Fruit fly (Drosophila melanogaster): ENCODE results near the gene Rpn3.
A peak's percentile ranks its signal among the peaks of the same experiment; 100 is the strongest.

Gene Rpn3

dm6 chr2L:19045111-19045560 lies 6.5 kb upstream of the Rpn3 start, which contains the start of the genes Ttc19 and Acn (continued):
- TF ChIP-seq emc (GFP tag; optimal IDR thresholded peaks at IDR 0.05): peak; percentile 65
- peak; percentile 99 for TF ChIP-seq CG2116 (GFP tag; optimal IDR thresholded peaks at IDR 0.05)
- peak; percentile 82 for TF ChIP-seq Atf6 (GFP tag; IDR thresholded peaks at IDR 0.05)
- TF ChIP-seq zfh1 (GFP tag; IDR thresholded peaks at IDR 0.05): peak; percentile 90
- TF ChIP-seq vfl (GFP tag; optimal IDR thresholded peaks at IDR 0.05): peak; percentile 92
- TF ChIP-seq sna (GFP tag; IDR thresholded peaks at IDR 0.05; ENCODE audit: partially characterized antibody): peak; percentile 92
- peak; percentile 42; the same call in 1 of the 2 replicates for TF ChIP-seq GATAe (GFP tag; conservative IDR thresholded peaks at IDR 0.05)
- TF ChIP-seq CG6175 (GFP tag; IDR thresholded peaks at IDR 0.05): peak; percentile 61; the same call in 1 of the 3 replicates
- peak; percentile 77 for TF ChIP-seq CG15601 (tag; optimal IDR thresholded peaks at IDR 0.05)
- peak; percentile 82 for TF ChIP-seq CG9437 (GFP tag; optimal IDR thresholded peaks at IDR 0.05)
- TF ChIP-seq CG10431 (GFP tag; optimal IDR thresholded peaks at IDR 0.05): peak; percentile 27
- peak; percentile 90 for TF ChIP-seq Ets97D (GFP tag; optimal IDR thresholded peaks at IDR 0.05)
- peak; percentile 29 for TF ChIP-seq kah (GFP tag; optimal IDR thresholded peaks at IDR 0.05)
- peak; percentile 77 for TF ChIP-seq nerfin-1 (tag; optimal IDR thresholded peaks at IDR 0.05)
- TF ChIP-seq CG13424 (tag; optimal IDR thresholded peaks at IDR 0.05): peak; percentile 87
- TF ChIP-seq tgo (GFP tag; IDR thresholded peaks at IDR 0.05): peak; percentile 86
- TF ChIP-seq Oli (tag; optimal IDR thresholded peaks at IDR 0.05): peak; percentile 66
- peak; percentile 82 for TF ChIP-seq CG7556 (GFP tag; optimal IDR thresholded peaks at IDR 0.05)
- TF ChIP-seq CG9817 (tag; optimal IDR thresholded peaks at IDR 0.05): peak; percentile 88
- TF ChIP-seq CG10267 (tag; optimal IDR thresholded peaks at IDR 0.05): peak; percentile 94
- TF ChIP-seq CG1529 (GFP tag; optimal IDR thresholded peaks at IDR 0.05): peak; percentile 58
- peak; percentile 78 for TF ChIP-seq Max (GFP tag; optimal IDR thresholded peaks at IDR 0.05)
- peak; percentile 55 for TF ChIP-seq kay (GFP tag; optimal IDR thresholded peaks at IDR 0.05)
- TF ChIP-seq odd (GFP tag; optimal IDR thresholded peaks at IDR 0.05): no peak
- no peak for TF ChIP-seq dan (GFP tag; IDR thresholded peaks at IDR 0.05)
- no peak for TF ChIP-seq CG8478 (optimal IDR thresholded peaks at IDR 0.05)
- TF ChIP-seq danr (GFP tag; IDR thresholded peaks at IDR 0.05): peak; percentile 43; the same call in 1 of the 2 replicates
- no peak for TF ChIP-seq Sox100B (GFP tag; optimal IDR thresholded peaks at IDR 0.05)
- peak; percentile 91 for TF ChIP-seq CG17361 (GFP tag; IDR thresholded peaks at IDR 0.05)
- TF ChIP-seq CG6272 (GFP tag; IDR thresholded peaks at IDR 0.05): peak; percentile 85
- TF ChIP-seq chif (GFP tag; optimal IDR thresholded peaks at IDR 0.05): peak; percentile 86
- peak; percentile 71 for TF ChIP-seq CG12104 (GFP tag; optimal IDR thresholded peaks at IDR 0.05)
- TF ChIP-seq CG16813 (GFP tag; IDR thresholded peaks at IDR 0.05; ENCODE audit: partially characterized antibody): peak; percentile 98
- peak; percentile 83 for TF ChIP-seq ci (GFP tag; IDR thresholded peaks at IDR 0.05)
- no peak for TF ChIP-seq ash1 (GFP tag; optimal IDR thresholded peaks at IDR 0.05)
- TF ChIP-seq zfh2 (GFP tag; optimal IDR thresholded peaks at IDR 0.05): peak; percentile 93
- TF ChIP-seq Med (GFP tag): peak; percentile 97
- peak in 1 of 2 experiments; percentile 58 for TF ChIP-seq crp (GFP tag; optimal IDR thresholded peaks at IDR 0.05)
- TF ChIP-seq CG12071 (GFP tag; optimal IDR thresholded peaks at IDR 0.05): no peak
- TF ChIP-seq NFAT (GFP tag; IDR thresholded peaks at IDR 0.05): peak; percentile 76
- TF ChIP-seq gt (GFP tag; IDR thresholded peaks at IDR 0.05): 0 out of 2 replicates have a peak, but pooled peaks have one; percentile 40
- no peak for TF ChIP-seq sqz (GFP tag; optimal IDR thresholded peaks at IDR 0.05)
- peak; percentile 54 for TF ChIP-seq CG3065 (GFP tag; optimal IDR thresholded peaks at IDR 0.05)
- TF ChIP-seq Usf (GFP tag; optimal IDR thresholded peaks at IDR 0.05): peak; percentile 32
- TF ChIP-seq al (GFP tag; IDR thresholded peaks at IDR 0.05): peak; percentile 75
- TF ChIP-seq Dip3 (GFP tag; optimal IDR thresholded peaks at IDR 0.05): peak; percentile 87
- peak; percentile 45; the same call in 1 of the 2 replicates for TF ChIP-seq dati (GFP tag; IDR thresholded peaks at IDR 0.05)
- peak; percentile 75 for TF ChIP-seq CG34376 (GFP tag; optimal IDR thresholded peaks at IDR 0.05)
- TF ChIP-seq CG10366 (GFP tag; IDR thresholded peaks at IDR 0.05): peak; percentile 81
- TF ChIP-seq slbo (GFP tag; IDR thresholded peaks at IDR 0.05): peak; percentile 89
- no peak for TF ChIP-seq sd (tag; optimal IDR thresholded peaks at IDR 0.05)
